Fruit fly (Drosophila melanogaster) whole organism, prepupa: ENCODE results near the gene CG31176.
A peak's percentile ranks its signal among the peaks of the same experiment; 100 is the strongest.

Source experiments
- CG10669 ChIP-seq: fragments of 200-800 bp; sonication (Bioruptor generic); optimal IDR thresholded peaks from 3 replicates; lab custom pipeline; 2018; ENCODE audit warnings: missing biosample characterization, mild to moderate bottlenecking, missing genetic modification characterization, moderate library complexity
- CG11294 ChIP-seq: fragments of 200-800 bp; sonication (Bioruptor generic); IDR thresholded peaks from 2 replicates; pipeline ENCODE4 v1.3.6; 2022; ENCODE audit warnings: missing biosample characterization, missing genetic modification characterization
- CG15336 ChIP-seq: fragments of 200-800 bp; sonication (Bioruptor generic); IDR thresholded peaks from 2 replicates; pipeline ENCODE4 v1.3.6; 2022; ENCODE audit warnings: missing biosample characterization, missing genetic modification characterization
- CG1621 ChIP-seq: fragments of 200-800 bp; sonication (Bioruptor generic); optimal IDR thresholded peaks from 3 replicates; lab custom pipeline; 2018; ENCODE audit warnings: missing biosample characterization, mild to moderate bottlenecking, missing genetic modification characterization
- CG16779 ChIP-seq: fragments of 200-800 bp; sonication (Bioruptor generic); optimal IDR thresholded peaks from 3 replicates; lab custom pipeline; 2017; ENCODE audit warnings: missing biosample characterization, mild to moderate bottlenecking, missing genetic modification characterization
- CG31627 ChIP-seq: fragments of 200-800 bp; sonication (Bioruptor generic); optimal IDR thresholded peaks from 3 replicates; lab custom pipeline; 2016; ENCODE audit warnings: missing biosample characterization, missing genetic modification characterization
- CG4318 ChIP-seq: fragments of 200-800 bp; sonication (Bioruptor generic); optimal IDR thresholded peaks from 3 replicates; lab custom pipeline; 2017; ENCODE audit warnings: missing biosample characterization, mild to moderate bottlenecking, missing genetic modification characterization
- CG6163 ChIP-seq: fragments of 200-800 bp; sonication (Bioruptor generic); IDR thresholded peaks from 3 replicates; pipeline ENCODE4 v1.3.6; 2022; ENCODE audit warnings: missing biosample characterization, missing genetic modification characterization
- CG6808 ChIP-seq: fragments of 200-800 bp; sonication (Bioruptor generic); optimal IDR thresholded peaks from 3 replicates; lab custom pipeline; 2017; ENCODE audit warnings: missing biosample characterization, missing genetic modification characterization, mild to moderate bottlenecking, moderate library complexity, missing genetic modification reagents
- CG6854 ChIP-seq: fragments of 200-800 bp; sonication (Bioruptor generic); optimal IDR thresholded peaks from 2 replicates; lab custom pipeline; 2017; ENCODE audit warnings: missing biosample characterization, mild to moderate bottlenecking, missing genetic modification characterization
- CG7368 ChIP-seq: fragments of 200-800 bp; sonication (Bioruptor generic); optimal IDR thresholded peaks from 3 replicates; lab custom pipeline; 2016; ENCODE audit warnings: missing biosample characterization, missing genetic modification characterization
- CG8119 ChIP-seq: fragments of 200-800 bp; sonication (Bioruptor generic); IDR thresholded peaks from 3 replicates; pipeline ENCODE4 v1.3.6; 2022; ENCODE audit warnings: missing biosample characterization, missing genetic modification characterization
- CG8319 ChIP-seq: fragments of 200-800 bp; sonication (Bioruptor generic); optimal IDR thresholded peaks from 3 replicates; lab custom pipeline; 2016; ENCODE audit warnings: missing biosample characterization, missing genetic modification characterization
- CG8632 ChIP-seq: fragments of 200-800 bp; sonication (Bioruptor generic); optimal IDR thresholded peaks from 3 replicates; lab custom pipeline; 2016; ENCODE audit warnings: missing biosample characterization, missing genetic modification characterization
- CG9139 ChIP-seq: fragments of 200-800 bp; sonication (Bioruptor generic); optimal IDR thresholded peaks from 3 replicates; lab custom pipeline; 2017; ENCODE audit warnings: missing biosample characterization, mild to moderate bottlenecking, missing genetic modification characterization
- Eip75B ChIP-seq: fragments of 200-800 bp; sonication (Bioruptor generic); optimal IDR thresholded peaks from 3 replicates; lab custom pipeline; 2016; ENCODE audit warnings: missing biosample characterization, missing genetic modification characterization
- Eip78C ChIP-seq: fragments of 200-800 bp; sonication (Bioruptor generic); peaks from one replicate; lab custom pipeline; 2016; ENCODE audit warnings: missing biosample characterization, missing genetic modification characterization
- Eip93F ChIP-seq: fragments of 200-800 bp; sonication (Bioruptor generic); optimal IDR thresholded peaks from 2 replicates; lab custom pipeline; 2016; ENCODE audit warnings: missing biosample characterization, mild to moderate bottlenecking, missing genetic modification characterization
- Ets21C ChIP-seq: fragments of 200-800 bp; sonication (Bioruptor generic); optimal IDR thresholded peaks from 3 replicates; lab custom pipeline; 2016; ENCODE audit warnings: missing biosample characterization, missing genetic modification characterization
- Ets96B ChIP-seq: fragments of 200-800 bp; optimal IDR thresholded peaks from 2 replicates; lab custom pipeline; 2019; ENCODE audit warnings: missing biosample characterization, mild to moderate bottlenecking, missing genetic modification characterization, moderate library complexity
- Gug ChIP-seq: fragments of 200-800 bp; sonication (Bioruptor generic); IDR thresholded peaks from 2 replicates; pipeline ENCODE4 v1.3.6; 2022; ENCODE audit warnings: missing biosample characterization, missing genetic modification characterization
- Hr4 ChIP-seq: fragments of 200-800 bp; sonication (Bioruptor generic); optimal IDR thresholded peaks from 3 replicates; lab custom pipeline; 2016; ENCODE audit warnings: missing biosample characterization, missing genetic modification characterization
- Lpt ChIP-seq: fragments of 200-800 bp; sonication (Bioruptor generic); optimal IDR thresholded peaks from 3 replicates; lab custom pipeline; 2016; ENCODE audit warnings: missing biosample characterization, missing genetic modification characterization
- Sox102F ChIP-seq: fragments of 200-800 bp; sonication (Bioruptor generic); optimal IDR thresholded peaks from 2 replicates; lab custom pipeline; 2016; ENCODE audit warnings: missing biosample characterization, mild to moderate bottlenecking, missing genetic modification characterization
- Sox14 ChIP-seq: fragments of 200-800 bp; sonication (Bioruptor generic); optimal IDR thresholded peaks from 3 replicates; lab custom pipeline; 2016; ENCODE audit warnings: missing biosample characterization, missing genetic modification characterization
- dsx ChIP-seq: fragments of 200-800 bp; optimal IDR thresholded peaks from 3 replicates; lab custom pipeline; 2019; ENCODE audit warnings: missing biosample characterization, mild to moderate bottlenecking, missing genetic modification characterization, moderate library complexity; ENCODE audit not compliant: poor library complexity, severe bottlenecking
- fd59A ChIP-seq: fragments of 200-800 bp; sonication (Bioruptor generic); optimal IDR thresholded peaks from 2 replicates; lab custom pipeline; 2017; ENCODE audit warnings: missing biosample characterization, mild to moderate bottlenecking, missing genetic modification characterization, missing genetic modification reagents
- fd85E ChIP-seq: fragments of 200-800 bp; sonication (Bioruptor generic); optimal IDR thresholded peaks from 3 replicates; lab custom pipeline; 2016; ENCODE audit warnings: missing biosample characterization, missing genetic modification characterization
- fkh ChIP-seq: fragments of 200-800 bp; sonication (Bioruptor generic); optimal IDR thresholded peaks from 3 replicates; lab custom pipeline; 2017; ENCODE audit warnings: missing biosample characterization, mild to moderate bottlenecking, missing genetic modification characterization, moderate library complexity
- lz ChIP-seq: fragments of 200-800 bp; sonication (Bioruptor generic); optimal IDR thresholded peaks from 3 replicates; lab custom pipeline; 2016; ENCODE audit warnings: missing biosample characterization, missing genetic modification characterization
- pdm3 ChIP-seq: fragments of 200-800 bp; sonication (Bioruptor generic); optimal IDR thresholded peaks from 3 replicates; lab custom pipeline; 2016; ENCODE audit warnings: missing biosample characterization, missing genetic modification characterization
- salr ChIP-seq, 2 experiments: fragments of 200-800 bp; sonication (Bioruptor generic); optimal IDR thresholded peaks; 3 replicates each; lab custom pipeline; 2016 to 2018; ENCODE audit warnings: missing biosample characterization in 2 of 2, missing genetic modification characterization in 2 of 2, mild to moderate bottlenecking in 1 of 2
- ss ChIP-seq, 2 experiments: fragments of 200-800 bp; sonication (Bioruptor generic); optimal IDR thresholded peaks; 2 replicates in 1 of 2; 3 replicates in 1 of 2; lab custom pipeline; 2017 to 2018; ENCODE audit warnings: mild to moderate bottlenecking in 2 of 2, missing biosample characterization in 2 of 2, missing genetic modification characterization in 2 of 2, moderate library complexity in 1 of 2
- svp ChIP-seq: fragments of 200-800 bp; sonication (Bioruptor generic); peaks from one replicate; lab custom pipeline; 2016; ENCODE audit warnings: missing biosample characterization, missing genetic modification characterization
- topi ChIP-seq: fragments of 200-800 bp; sonication (Bioruptor generic); optimal IDR thresholded peaks from 3 replicates; lab custom pipeline; 2016; ENCODE audit warnings: missing biosample characterization, missing genetic modification characterization
- vri ChIP-seq: fragments of 200-800 bp; sonication (Bioruptor generic); optimal IDR thresholded peaks from 3 replicates; lab custom pipeline; 2016; ENCODE audit warnings: missing biosample characterization, mild to moderate bottlenecking, missing genetic modification characterization

CG31176 gene

DNA sequence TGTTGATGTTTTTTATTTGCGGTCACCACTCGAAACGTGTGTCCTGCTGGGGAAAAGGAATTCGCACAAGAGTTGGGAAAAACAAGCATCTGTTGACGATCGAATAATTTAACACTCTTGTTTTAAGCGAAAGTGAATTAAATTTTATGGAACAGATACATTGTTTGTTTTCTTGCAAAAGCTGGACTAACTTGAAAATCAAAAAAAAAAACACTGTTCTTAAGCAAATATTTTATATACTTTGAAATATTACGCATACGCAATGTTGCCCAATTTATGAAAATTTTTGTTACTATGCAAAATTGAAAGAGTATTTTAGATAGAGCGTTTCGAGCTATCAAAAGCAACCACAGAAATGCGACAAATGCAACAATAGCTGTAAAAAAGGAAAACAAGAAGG lies 71.0 kb downstream of the CG31176 start (continued):
- TF ChIP-seq topi (GFP tag; lab: Kevin White, UChicago) (peak; percentile 75), CG8632 (GFP tag; lab: Kevin White, UChicago) (peak; percentile 42), fd59A (GFP tag; lab: Kevin White, UChicago) (peak; percentile 55), dsx (GFP tag; lab: Kevin White, UChicago) (no peak), CG4318 (GFP tag; lab: Kevin White, UChicago) (no peak), Eip78C (peak; percentile 93), fd85E (GFP tag; lab: Kevin White, UChicago) (no peak), Sox102F (GFP tag; lab: Kevin White, UChicago) (peak; percentile 58), salr (GFP tag; optimal IDR thresholded peaks at IDR 0.05; lab: Kevin White, UChicago) (no peak), Eip93F (GFP tag; lab: Kevin White, UChicago) (no peak), pdm3 (GFP tag; lab: Kevin White, UChicago) (peak; percentile 59), CG8319 (GFP tag; lab: Kevin White, UChicago) (no peak), Ets96B (tag; lab: Kevin White, UChicago) (peak; percentile 16), lz (GFP tag; lab: Kevin White, UChicago) (peak; percentile 63), CG31627 (peak; percentile 68), CG7368 (GFP tag; lab: Kevin White, UChicago) (no peak), CG11294 (no peak), CG6854 (GFP tag; lab: Kevin White, UChicago) (no peak), vri (no peak), CG1621 (tag; lab: Kevin White, UChicago) (no peak), CG10669 (peak; percentile 43), fkh (GFP tag; lab: Kevin White, UChicago) (no peak), CG9139 (GFP tag; lab: Kevin White, UChicago) (no peak), Sox14 (peak; percentile 59)

- TF ChIP-seq Eip78C, result peak; percentile 57
- peak; percentile 41 for TF ChIP-seq CG6808
- no peak for TF ChIP-seq CG9139 (GFP tag; lab: Kevin White, UChicago)
- no peak for TF ChIP-seq fkh (GFP tag; lab: Kevin White, UChicago)
- TF ChIP-seq CG16779 (tag; lab: Kevin White, UChicago), result peak; percentile 11
- no peak for TF ChIP-seq Sox14
- TF ChIP-seq CG8119 (GFP tag; lab: Robert Waterston, UW), result no peak
- no peak for TF ChIP-seq CG6163
- TF ChIP-seq Hr4 (GFP tag; lab: Kevin White, UChicago), result no peak
- TF ChIP-seq Gug (GFP tag; lab: Robert Waterston, UW), result no peak
- TF ChIP-seq CG1621 (tag; lab: Kevin White, UChicago), result peak; percentile 56
- peak; percentile 82 for TF ChIP-seq dsx (GFP tag; lab: Kevin White, UChicago)
- peak; percentile 12 for TF ChIP-seq CG6854 (GFP tag; lab: Kevin White, UChicago)
- TF ChIP-seq Lpt (GFP tag; lab: Kevin White, UChicago), result no peak
- peak; percentile 16 for TF ChIP-seq pdm3 (GFP tag; lab: Kevin White, UChicago)
- TF ChIP-seq ss (GFP tag; optimal IDR thresholded peaks at IDR 0.05; lab: Kevin White, UChicago), result peak; percentile 52 to 53
- TF ChIP-seq lz (GFP tag; lab: Kevin White, UChicago), result no peak
- no peak for TF ChIP-seq CG8632 (GFP tag; lab: Kevin White, UChicago)
- TF ChIP-seq Eip75B (GFP tag; lab: Kevin White, UChicago), result no peak
- no peak for TF ChIP-seq CG11294
- TF ChIP-seq svp (GFP tag; lab: Kevin White, UChicago), result no peak
These were observed 73.4 kb downstream of the CG31176 start for dm6 chr3R:21645904-21646664.

DNA sequence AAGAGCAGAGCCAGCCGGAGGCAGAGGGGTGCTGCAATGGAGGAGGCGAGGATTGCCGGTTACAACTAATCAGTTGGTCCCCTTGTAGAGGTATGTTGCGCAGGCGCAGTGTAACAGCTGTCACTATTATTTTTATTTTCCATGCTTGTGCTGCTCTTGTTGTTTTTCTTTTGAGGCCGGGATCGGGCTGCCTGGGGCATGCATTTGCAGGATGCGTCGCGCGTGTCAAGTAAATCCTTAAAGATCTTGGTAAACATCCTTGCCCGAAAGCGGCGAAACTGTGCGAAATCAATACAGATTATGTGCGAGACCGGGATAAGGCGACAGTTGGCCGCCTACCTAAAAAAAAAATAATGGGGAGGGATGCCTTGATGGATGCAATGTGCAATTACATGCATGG lies 75.2 kb downstream of the CG31176 start:
- TF ChIP-seq Ets21C (no peak), CG4318 (GFP tag; lab: Kevin White, UChicago) (no peak), ss (GFP tag; optimal IDR thresholded peaks at IDR 0.05; lab: Kevin White, UChicago) (peak in 1 of 2 experiments; percentile 14), CG15336 (GFP tag; lab: Robert Waterston, UW) (no peak)
